Worm (Caenorhabditis elegans) whole organism, L3 larva: Measurements from ENCODE around the gene ZK563.7.

ENCODE experiments used
- ama-1 ChIP-seq: fragments of 150-350 bp; optimal IDR thresholded peaks from 2 replicates; lab custom pipeline; 2018
- ceh-28 ChIP-seq: fragments of 150-350 bp; optimal IDR thresholded peaks from 2 replicates; lab custom pipeline; 2014; ENCODE audit warnings: missing biosample characterization, missing genetic modification reagents, missing genetic modification characterization
- ceh-82 ChIP-seq: fragments of 150-350 bp; optimal IDR thresholded peaks from 2 replicates; lab custom pipeline; 2014; ENCODE audit warnings: missing biosample characterization, missing genetic modification characterization
- ceh-9 ChIP-seq: sonication (generic microtip); optimal IDR thresholded peaks from 2 replicates; lab custom pipeline; 2018; ENCODE audit warnings: missing biosample characterization, missing genetic modification characterization
- egl-27 ChIP-seq: sonication (generic microtip); optimal IDR thresholded peaks from 4 replicates; lab custom pipeline; 2017; ENCODE audit warnings: missing biosample characterization, missing genetic modification reagents, missing genetic modification characterization
- elt-2 ChIP-seq: sonication (generic microtip); optimal IDR thresholded peaks from 2 replicates; lab custom pipeline; 2016; ENCODE audit warnings: missing genetic modification reagents, mild to moderate bottlenecking, missing genetic modification characterization, missing compliant biosample characterization
- fos-1 ChIP-seq: fragments of 150-350 bp; optimal IDR thresholded peaks from 2 replicates; lab custom pipeline; 2014; ENCODE audit warnings: missing biosample characterization, missing genetic modification characterization
- lin-39 ChIP-seq: fragments of 150-350 bp; optimal IDR thresholded peaks from 2 replicates; lab custom pipeline; 2018; ENCODE audit warnings: missing biosample characterization, missing genetic modification reagents, missing genetic modification characterization
- lsy-12 ChIP-seq: sonication (generic microtip); optimal IDR thresholded peaks from 2 replicates; lab custom pipeline; 2016; ENCODE audit warnings: mild to moderate bottlenecking, missing genetic modification characterization, missing compliant biosample characterization
- nhr-76 ChIP-seq: fragments of 150-350 bp; sonication (generic microtip); optimal IDR thresholded peaks from 5 replicates; lab custom pipeline; 2014; ENCODE audit warnings: missing biosample characterization, missing genetic modification characterization
- skn-1 ChIP-seq: fragments of 150-350 bp; optimal IDR thresholded peaks from 2 replicates; lab custom pipeline; 2014; ENCODE audit warnings: missing biosample characterization, missing genetic modification characterization
- snpc-4 ChIP-seq: fragments of 150-350 bp; optimal IDR thresholded peaks from 2 replicates; lab custom pipeline; 2014; ENCODE audit warnings: missing biosample characterization, missing genetic modification characterization
- zag-1 ChIP-seq: fragments of 150-350 bp; optimal IDR thresholded peaks from 2 replicates; lab custom pipeline; 2014; ENCODE audit warnings: missing biosample characterization, missing genetic modification characterization

DNA sequence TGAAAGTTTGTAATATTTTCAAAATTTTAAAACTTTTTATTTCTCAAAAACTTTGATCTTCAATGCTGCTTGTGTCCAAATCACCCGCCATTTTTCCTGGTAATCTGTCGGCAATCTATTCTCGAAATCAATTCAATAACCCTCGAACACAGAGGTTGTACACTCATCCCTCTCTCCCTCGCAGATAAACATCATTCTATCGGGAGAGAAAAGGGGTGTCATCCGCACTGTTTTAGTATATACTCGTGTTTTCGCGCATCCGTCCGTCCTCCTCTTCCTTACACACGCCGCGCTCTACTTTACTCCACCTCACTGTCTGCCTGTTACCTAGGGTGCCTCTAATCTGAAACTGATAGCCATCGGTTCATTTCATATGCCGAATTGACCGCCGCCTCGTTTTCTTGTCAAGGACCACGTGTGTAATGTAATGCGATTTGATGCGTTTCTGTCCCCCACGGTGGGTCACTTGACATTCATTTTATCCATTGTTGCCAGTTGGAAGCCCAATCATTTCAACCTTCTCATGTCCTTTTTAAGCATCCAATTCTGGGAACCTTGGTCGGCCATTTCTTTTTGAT is 36.6 kb upstream of the ZK563.7 start:
- TF ChIP-seq snpc-4 (tag; lab: Kevin White, UChicago): no peak
- no peak for TF ChIP-seq nhr-76 (tag; lab: Kevin White, UChicago)
- no peak for TF ChIP-seq lsy-12
- no peak for TF ChIP-seq lin-39 (tag; lab: Kevin White, UChicago)
- no peak for TF ChIP-seq zag-1 (tag; lab: Kevin White, UChicago)
- TF ChIP-seq fos-1 (tag; lab: Kevin White, UChicago): no peak
- TF ChIP-seq ceh-9 (tag; lab: Kevin White, UChicago): no peak
- no peak for TF ChIP-seq ama-1 (lab: Kevin White, UChicago)
- TF ChIP-seq ceh-28 (tag; lab: Kevin White, UChicago): no peak
- TF ChIP-seq ceh-82: no peak
- TF ChIP-seq egl-27: no peak
- no peak for TF ChIP-seq elt-2
- no peak for TF ChIP-seq skn-1 (tag; lab: Kevin White, UChicago)
